Fruit fly (Drosophila melanogaster) Kc167 (cell line): ENCODE data around the gene CG11122.

ENCODE experiments used
- h ChIP-seq: fragments of >200 bp; optimal IDR thresholded peaks from 3 replicates; lab custom pipeline; 2018; ENCODE audit warnings: missing external identifiers
- psq ChIP-seq: fragments of >200 bp; optimal IDR thresholded peaks from 2 replicates; lab custom pipeline; 2017; ENCODE audit warnings: missing external identifiers

- TF ChIP-seq h (lab: Kevin White, UChicago), result peak; percentile 86
- TF ChIP-seq psq (lab: Kevin White, UChicago), result no peak
Observed at dm6 chrX:11081834-11082233, 42.7 kb downstream of the CG11122 start.
